Fruit fly (Drosophila melanogaster) whole organism, embryonic: Measurements from ENCODE around the gene Dhc62B.

Experiments used
- CG10959 ChIP-seq: fragments of 200-800 bp; sonication (Bioruptor generic); IDR thresholded peaks from 2 replicates; pipeline ENCODE4 v1.3.6; 2022; ENCODE audit warnings: missing biosample characterization, missing genetic modification characterization
- CG11085 ChIP-seq: fragments of 200-800 bp; sonication (Bioruptor generic); IDR thresholded peaks from 2 replicates; pipeline ENCODE4 v1.3.6; 2022; ENCODE audit warnings: missing biosample characterization, missing genetic modification characterization
- CG1602 ChIP-seq: fragments of 200-800 bp; sonication (Bioruptor generic); optimal IDR thresholded peaks from 3 replicates; lab custom pipeline; 2016; ENCODE audit warnings: missing biosample characterization, missing genetic modification characterization
- CG17359 ChIP-seq: fragments of 200-800 bp; sonication (Bioruptor generic); optimal IDR thresholded peaks from 3 replicates; lab custom pipeline; 2018; ENCODE audit warnings: missing biosample characterization, mild to moderate bottlenecking, missing genetic modification characterization, moderate library complexity
- CG17361 ChIP-seq: fragments of 200-800 bp; sonication (Bioruptor generic); IDR thresholded peaks from 3 replicates; pipeline ENCODE4 v1.3.6; 2022; ENCODE audit warnings: missing biosample characterization, missing genetic modification characterization
- CG2678 ChIP-seq: fragments of 200-800 bp; sonication (Bioruptor generic); optimal IDR thresholded peaks from 3 replicates; lab custom pipeline; 2019; ENCODE audit warnings: missing biosample characterization, mild to moderate bottlenecking, missing genetic modification characterization, moderate library complexity
- CG2875 ChIP-seq: fragments of 200-800 bp; sonication (Bioruptor generic); optimal IDR thresholded peaks from 2 replicates; lab custom pipeline; 2017; ENCODE audit warnings: missing biosample characterization, mild to moderate bottlenecking, missing genetic modification characterization, missing genetic modification reagents
- CG31224 ChIP-seq: fragments of 200-800 bp; sonication (Bioruptor generic); IDR thresholded peaks from 2 replicates; pipeline ENCODE4 v1.3.6; 2022; ENCODE audit warnings: missing biosample characterization, missing genetic modification characterization
- CG31365 ChIP-seq: fragments of 200-800 bp; sonication (Bioruptor generic); optimal IDR thresholded peaks from 2 replicates; lab custom pipeline; 2018; ENCODE audit warnings: missing biosample characterization, mild to moderate bottlenecking, missing genetic modification characterization
- CG32532 ChIP-seq: fragments of 200-800 bp; sonication (Bioruptor generic); IDR thresholded peaks from 2 replicates; pipeline ENCODE4 v1.3.6; 2022; ENCODE audit warnings: missing biosample characterization, missing genetic modification characterization
- CG4328 ChIP-seq: fragments of 200-800 bp; sonication (Bioruptor generic); optimal IDR thresholded peaks from 3 replicates; lab custom pipeline; 2017; ENCODE audit warnings: missing biosample characterization, missing genetic modification reagents, missing genetic modification characterization
- CG4424 ChIP-seq: fragments of 200-800 bp; sonication (Bioruptor generic); optimal IDR thresholded peaks from 3 replicates; lab custom pipeline; 2016; ENCODE audit warnings: missing biosample characterization, missing genetic modification characterization
- CG6654 ChIP-seq: fragments of 200-800 bp; sonication (Bioruptor generic); optimal IDR thresholded peaks from 2 replicates; lab custom pipeline; 2017; ENCODE audit warnings: missing biosample characterization, mild to moderate bottlenecking, missing genetic modification characterization
- CG7372 ChIP-seq: fragments of 200-800 bp; sonication (Bioruptor generic); IDR thresholded peaks from 2 replicates; pipeline ENCODE4 v1.3.6; 2022; ENCODE audit warnings: missing biosample characterization, missing genetic modification characterization
- CG8290 ChIP-seq, 3 experiments: fragments of 200-800 bp; sonication (Bioruptor generic); optimal IDR thresholded peaks; 2 replicates each; lab custom pipeline; 2016 to 2019; ENCODE audit warnings: missing biosample characterization in 3 of 3, missing genetic modification characterization in 3 of 3, mild to moderate bottlenecking in 2 of 3, moderate library complexity in 1 of 3
- CG9437 ChIP-seq: fragments of 200-800 bp; sonication (Bioruptor generic); optimal IDR thresholded peaks from 2 replicates; lab custom pipeline; 2018; ENCODE audit warnings: missing biosample characterization, mild to moderate bottlenecking, missing genetic modification characterization
- CG9727 ChIP-seq: fragments of 200-800 bp; sonication (Bioruptor generic); optimal IDR thresholded peaks from 3 replicates; lab custom pipeline; 2017; ENCODE audit warnings: missing biosample characterization, mild to moderate bottlenecking, missing genetic modification characterization
- CG9876 ChIP-seq: fragments of 200-800 bp; sonication (Bioruptor generic); optimal IDR thresholded peaks from 2 replicates; lab custom pipeline; 2016; ENCODE audit warnings: missing biosample characterization, missing genetic modification characterization
- CrebB ChIP-seq: fragments of 200-800 bp; sonication (Bioruptor generic); optimal IDR thresholded peaks from 3 replicates; lab custom pipeline; 2018; ENCODE audit warnings: missing biosample characterization, mild to moderate bottlenecking, missing genetic modification characterization
- Dll ChIP-seq: fragments of 200-800 bp; sonication (Bioruptor generic); IDR thresholded peaks from 4 replicates; pipeline ENCODE4 v1.3.6; 2022; ENCODE audit warnings: missing biosample characterization, missing genetic modification characterization; ENCODE audit not compliant: partially characterized antibody
- Dp ChIP-seq: fragments of 200-800 bp; sonication (Bioruptor generic); optimal IDR thresholded peaks from 2 replicates; lab custom pipeline; 2018; ENCODE audit warnings: missing biosample characterization, mild to moderate bottlenecking, missing genetic modification characterization, moderate library complexity
- Ets97D ChIP-seq: fragments of 200-800 bp; sonication (Bioruptor generic); optimal IDR thresholded peaks from 3 replicates; lab custom pipeline; 2016; ENCODE audit warnings: missing biosample characterization, missing genetic modification characterization
- HLH3B ChIP-seq: fragments of 200-800 bp; sonication (Bioruptor generic); IDR thresholded peaks from 2 replicates; pipeline ENCODE4 v1.3.6; 2022; ENCODE audit warnings: missing biosample characterization, missing genetic modification characterization
- MBD-R2 ChIP-seq: fragments of 200-800 bp; sonication (Bioruptor generic); IDR thresholded peaks from 2 replicates; pipeline ENCODE4 v1.3.6; 2022; ENCODE audit warnings: missing biosample characterization, missing genetic modification characterization
- NFAT ChIP-seq: fragments of 200-800 bp; sonication (Bioruptor generic); IDR thresholded peaks from 2 replicates; pipeline ENCODE4 v1.3.6; 2022; ENCODE audit warnings: missing biosample characterization, missing genetic modification characterization
- Oli ChIP-seq: fragments of 200-800 bp; sonication (Bioruptor generic); optimal IDR thresholded peaks from 2 replicates; lab custom pipeline; 2018; ENCODE audit warnings: missing biosample characterization, mild to moderate bottlenecking, missing genetic modification characterization, moderate library complexity
- Stat92E ChIP-seq, 3 experiments: fragments of >200 bp in 2 of 3; fragments of 200-800 bp in 1 of 3; sonication (Bioruptor generic) in 1 of 3; optimal IDR thresholded peaks; 2 replicates each; lab custom pipeline; 2017 to 2019; ENCODE audit warnings: missing biosample characterization in 3 of 3, missing genetic modification characterization in 3 of 3, mild to moderate bottlenecking in 1 of 3, moderate library complexity in 1 of 3
- Vsx1 ChIP-seq: fragments of 200-800 bp; sonication (Bioruptor generic); optimal IDR thresholded peaks from 2 replicates; lab custom pipeline; 2017; ENCODE audit warnings: missing biosample characterization, mild to moderate bottlenecking, missing genetic modification characterization, missing genetic modification reagents
- ac ChIP-seq: fragments of 200-800 bp; sonication (Bioruptor generic); optimal IDR thresholded peaks from 3 replicates; lab custom pipeline; 2017; ENCODE audit warnings: missing biosample characterization, mild to moderate bottlenecking, missing genetic modification characterization
- ap ChIP-seq: fragments of 200-800 bp; sonication (Bioruptor generic); IDR thresholded peaks from 2 replicates; pipeline ENCODE4 v1.3.6; 2022; ENCODE audit warnings: missing biosample characterization, missing genetic modification characterization
- ase ChIP-seq: fragments of 200-800 bp; sonication (Bioruptor generic); IDR thresholded peaks from 3 replicates; pipeline ENCODE4 v1.3.6; 2022; ENCODE audit warnings: missing biosample characterization, missing genetic modification characterization
- ato ChIP-seq: fragments of 200-800 bp; sonication (Bioruptor generic); IDR thresholded peaks from 2 replicates; pipeline ENCODE4 v1.3.6; 2022; ENCODE audit warnings: missing biosample characterization, missing genetic modification characterization; ENCODE audit not compliant: partially characterized antibody
- br ChIP-seq: fragments of >200 bp; optimal IDR thresholded peaks from 2 replicates; lab custom pipeline; 2017
- cg ChIP-seq: fragments of 200-800 bp; sonication (Bioruptor generic); optimal IDR thresholded peaks from 3 replicates; lab custom pipeline; 2019; ENCODE audit warnings: missing biosample characterization, mild to moderate bottlenecking, missing genetic modification characterization, moderate library complexity
- dysf ChIP-seq: fragments of 200-800 bp; sonication (Bioruptor generic); IDR thresholded peaks from 3 replicates; pipeline ENCODE4 v1.3.6; 2022; ENCODE audit warnings: missing biosample characterization, missing genetic modification characterization
- eve ChIP-seq, 2 experiments: fragments of >200 bp; optimal IDR thresholded peaks; 2 replicates each; lab custom pipeline; 2017; ENCODE audit warnings: missing biosample characterization in 2 of 2, missing genetic modification characterization in 2 of 2
- exex ChIP-seq: fragments of 200-800 bp; sonication (Bioruptor generic); optimal IDR thresholded peaks from 4 replicates; lab custom pipeline; 2018; ENCODE audit warnings: missing biosample characterization, mild to moderate bottlenecking, missing genetic modification characterization, moderate library complexity
- grau ChIP-seq: fragments of 200-800 bp; optimal IDR thresholded peaks from 3 replicates; lab custom pipeline; 2019; ENCODE audit warnings: missing biosample characterization, mild to moderate bottlenecking, missing genetic modification characterization, moderate library complexity
- lola ChIP-seq, 3 experiments: fragments of >200 bp in 2 of 3; fragments of 200-800 bp in 1 of 3; sonication (Bioruptor generic) in 1 of 3; optimal IDR thresholded peaks; 2 replicates each; lab custom pipeline; 2017 to 2019; ENCODE audit warnings: missing biosample characterization in 3 of 3, missing genetic modification characterization in 3 of 3, mild to moderate bottlenecking in 1 of 3, moderate library complexity in 1 of 3
- luna ChIP-seq: fragments of 200-800 bp; sonication (Bioruptor generic); optimal IDR thresholded peaks from 2 replicates; lab custom pipeline; 2016; ENCODE audit warnings: missing biosample characterization, missing genetic modification characterization
- maf-S ChIP-seq: fragments of 200-800 bp; sonication (Bioruptor generic); optimal IDR thresholded peaks from 2 replicates; lab custom pipeline; 2016; ENCODE audit warnings: missing biosample characterization, missing genetic modification characterization
- pfk ChIP-seq: fragments of 200-800 bp; sonication (Bioruptor generic); optimal IDR thresholded peaks from 2 replicates; lab custom pipeline; 2018; ENCODE audit warnings: missing biosample characterization, mild to moderate bottlenecking, missing genetic modification characterization, moderate library complexity
- pros ChIP-seq: fragments of 200-800 bp; sonication (Bioruptor generic); optimal IDR thresholded peaks from 3 replicates; lab custom pipeline; 2019; ENCODE audit warnings: missing biosample characterization, mild to moderate bottlenecking, missing genetic modification characterization, moderate library complexity
- ranshi ChIP-seq: fragments of 200-800 bp; sonication (Bioruptor generic); IDR thresholded peaks from 2 replicates; pipeline ENCODE4 v1.3.6; 2022; ENCODE audit warnings: missing biosample characterization, missing genetic modification characterization
- sc ChIP-seq, 3 experiments: fragments of >200 bp in 2 of 3; fragments of 200-800 bp in 1 of 3; sonication (Bioruptor generic) in 1 of 3; optimal IDR thresholded peaks; 2 replicates in 2 of 3; 3 replicates in 1 of 3; lab custom pipeline; 2017; ENCODE audit warnings: mild to moderate bottlenecking in 1 of 3, missing biosample characterization in 1 of 3, missing genetic modification characterization in 1 of 3, missing genetic modification reagents in 1 of 3
- sisA ChIP-seq: fragments of 200-800 bp; sonication (Bioruptor generic); IDR thresholded peaks from 2 replicates; pipeline ENCODE4 v1.3.6; 2022; ENCODE audit warnings: missing biosample characterization, missing genetic modification characterization
- sr ChIP-seq: fragments of 200-800 bp; sonication (Bioruptor generic); IDR thresholded peaks from 3 replicates; pipeline ENCODE4 v1.3.6; 2022; ENCODE audit warnings: missing biosample characterization, missing genetic modification characterization
- tll ChIP-seq, 2 experiments: fragments of 200-800 bp in 1 of 2; fragments of >200 bp in 1 of 2; sonication (Bioruptor generic) in 1 of 2; optimal IDR thresholded peaks; 2 replicates each; lab custom pipeline; 2017 to 2019; ENCODE audit warnings: missing biosample characterization in 2 of 2, missing genetic modification characterization in 2 of 2, mild to moderate bottlenecking in 1 of 2, moderate library complexity in 1 of 2
- wor ChIP-seq: fragments of 200-800 bp; sonication (Bioruptor generic); IDR thresholded peaks from 2 replicates; pipeline ENCODE4 v1.3.6; 2022; ENCODE audit warnings: missing biosample characterization, missing genetic modification characterization
- zen2 ChIP-seq: fragments of 200-800 bp; sonication (Bioruptor generic); IDR thresholded peaks from 3 replicates; pipeline ENCODE4 v1.3.6; 2022; ENCODE audit warnings: missing biosample characterization, missing genetic modification characterization; ENCODE audit not compliant: partially characterized antibody

Dhc62B gene

DNA sequence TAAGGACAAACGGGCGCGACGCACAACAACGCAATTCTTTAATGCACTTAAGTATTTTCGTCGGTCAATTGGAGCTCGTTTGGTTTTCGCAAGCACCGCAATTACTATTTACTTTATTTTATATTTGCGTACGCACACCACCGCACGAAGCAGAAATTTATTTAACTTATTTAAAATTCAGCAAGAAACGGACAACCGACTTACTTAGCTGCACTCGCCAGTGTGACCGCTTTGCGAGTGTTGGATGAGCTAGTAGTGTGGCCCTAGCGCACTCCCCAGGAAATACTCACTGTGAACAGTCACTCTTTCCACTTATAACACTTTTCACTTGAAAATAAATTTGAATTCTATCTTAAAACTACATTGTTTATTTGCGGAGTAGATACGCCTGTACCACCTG, 40.7 kb downstream of the Dhc62B start, which contains the start of gene drpr (continued):
- no peak for TF ChIP-seq ac (GFP tag; lab: Kevin White, UChicago)
- TF ChIP-seq ap, result no peak
- TF ChIP-seq CG2875 (GFP tag; lab: Kevin White, UChicago), result no peak
- no peak for TF ChIP-seq CG7372 (GFP tag; lab: Robert Waterston, UW)
- TF ChIP-seq CG32532, result no peak
- no peak for TF ChIP-seq pfk (GFP tag; lab: Kevin White, UChicago)
- peak; percentile 40; the same call in 1 of the 2 replicates for TF ChIP-seq NFAT (GFP tag; lab: Robert Waterston, UW)
- no peak for TF ChIP-seq tll (GFP tag; optimal IDR thresholded peaks at IDR 0.05; lab: Kevin White, UChicago)
- no peak for TF ChIP-seq CG4424 (GFP tag; lab: Kevin White, UChicago)
- no peak for TF ChIP-seq pros (GFP tag; lab: Kevin White, UChicago)
- TF ChIP-seq br (lab: Kevin White, UChicago), result no peak
- no peak for TF ChIP-seq ase (GFP tag; lab: Robert Waterston, UW)
- TF ChIP-seq CG11085 (GFP tag; lab: Robert Waterston, UW), result no peak
- TF ChIP-seq MBD-R2 (GFP tag; lab: Robert Waterston, UW), result peak; percentile 86
- TF ChIP-seq dysf (GFP tag; lab: Robert Waterston, UW), result no peak
- TF ChIP-seq CG4328 (GFP tag; lab: Kevin White, UChicago), result no peak
- peak; percentile 18 for TF ChIP-seq maf-S (GFP tag; lab: Kevin White, UChicago)
- no peak for TF ChIP-seq zen2
- TF ChIP-seq cg (GFP tag; lab: Kevin White, UChicago), result no peak
- no peak; the same call in 1 of the 2 replicates for TF ChIP-seq ranshi
- no peak for TF ChIP-seq sr (GFP tag; lab: Robert Waterston, UW)
- no peak for TF ChIP-seq HLH3B (GFP tag; lab: Robert Waterston, UW)
- no peak for TF ChIP-seq CG1602 (GFP tag; lab: Kevin White, UChicago)
- no peak for TF ChIP-seq CG31224 (GFP tag; lab: Robert Waterston, UW)
- TF ChIP-seq sisA (GFP tag; lab: Robert Waterston, UW), result no peak
- TF ChIP-seq Dll, result no peak
- TF ChIP-seq grau (tag; lab: Kevin White, UChicago), result peak; percentile 27
- TF ChIP-seq exex (tag; lab: Kevin White, UChicago), result peak; percentile 19
- no peak for TF ChIP-seq CG31365 (tag; lab: Kevin White, UChicago)
- no peak for TF ChIP-seq CrebB (tag; lab: Kevin White, UChicago)
- TF ChIP-seq CG6654, result no peak
- peak; percentile 71 for TF ChIP-seq Dp
- TF ChIP-seq Ets97D, result peak; percentile 68
- no peak for TF ChIP-seq CG9727
- TF ChIP-seq sc (optimal IDR thresholded peaks at IDR 0.05; lab: Kevin White, UChicago), result no peak
- TF ChIP-seq sc (GFP tag; optimal IDR thresholded peaks at IDR 0.05; lab: Kevin White, UChicago), result no peak
- TF ChIP-seq CG17359 (tag; lab: Kevin White, UChicago), result peak; percentile 21
- TF ChIP-seq CG2678 (tag; lab: Kevin White, UChicago), result peak; percentile 8
- no peak for TF ChIP-seq CG9876 (GFP tag; lab: Kevin White, UChicago)
- no peak for TF ChIP-seq CG10959 (GFP tag; lab: Robert Waterston, UW)
- no peak for TF ChIP-seq luna (GFP tag; lab: Kevin White, UChicago)
- peak; percentile 26; the same call in 1 of the 3 replicates for TF ChIP-seq CG17361 (GFP tag; lab: Robert Waterston, UW)
- TF ChIP-seq CG9437 (GFP tag; lab: Kevin White, UChicago), result no peak
- no peak for TF ChIP-seq lola (GFP tag; optimal IDR thresholded peaks at IDR 0.05; lab: Kevin White, UChicago)
- TF ChIP-seq eve (GFP tag; optimal IDR thresholded peaks at IDR 0.05; lab: Kevin White, UChicago), result no peak
- TF ChIP-seq Stat92E (GFP tag; optimal IDR thresholded peaks at IDR 0.05; lab: Kevin White, UChicago), result peak in 1 of 3 experiments; percentile 60
- peak; percentile 16 for TF ChIP-seq CG8290 (GFP tag; optimal IDR thresholded peaks at IDR 0.05; lab: Kevin White, UChicago)
- peak in 1 of 2 experiments; percentile 53 for TF ChIP-seq CG8290 (tag; optimal IDR thresholded peaks at IDR 0.05; lab: Kevin White, UChicago)
- no peak for TF ChIP-seq Vsx1 (GFP tag; lab: Kevin White, UChicago)
- TF ChIP-seq ato (GFP tag; lab: Robert Waterston, UW), result no peak; the same call in 1 of the 2 replicates
- no peak for TF ChIP-seq wor (GFP tag; lab: Robert Waterston, UW)
- no peak for TF ChIP-seq Oli (tag; lab: Kevin White, UChicago)
